Worm (Caenorhabditis elegans) whole organism, L4 larva: ENCODE results near the gene R09A8.1.

Experiments
- F10B5.3 ChIP-seq: sonication (generic microtip); optimal IDR thresholded peaks from 2 replicates; lab custom pipeline; 2016; ENCODE audit warnings: mild to moderate bottlenecking, missing genetic modification characterization, missing compliant biosample characterization
- F26F4.8 ChIP-seq: fragments of 200-800 bp; sonication (Bioruptor generic); conservative IDR thresholded peaks from 2 replicates; pipeline ENCODE4 v1.3.6; 2022; ENCODE audit warnings: missing genetic modification characterization, missing compliant biosample characterization
- F49E8.2 ChIP-seq: sonication (generic microtip); optimal IDR thresholded peaks from 2 replicates; lab custom pipeline; 2016; ENCODE audit warnings: missing compliant biosample characterization, mild to moderate bottlenecking, missing genetic modification characterization, borderline replicate concordance
- R02D3.7 ChIP-seq: fragments of 150-350 bp; sonication (generic microtip); optimal IDR thresholded peaks from 3 replicates; lab custom pipeline; 2014; ENCODE audit warnings: missing biosample characterization, missing genetic modification characterization
- T20F7.1 ChIP-seq: fragments of 200-800 bp; sonication (Bioruptor generic); optimal IDR thresholded peaks from 2 replicates; lab custom pipeline; 2018; ENCODE audit warnings: mild to moderate bottlenecking, missing genetic modification characterization, missing compliant biosample characterization
- Y48G9A.11 ChIP-seq: fragments of 200-800 bp; sonication (Bioruptor generic); IDR thresholded peaks from 2 replicates; pipeline ENCODE4 v1.3.6; 2022; ENCODE audit warnings: missing genetic modification reagents, missing genetic modification characterization, missing compliant biosample characterization
- Y5F2A.4 ChIP-seq: fragments of 200-800 bp; sonication (Bioruptor generic); optimal IDR thresholded peaks from 2 replicates; lab custom pipeline; 2018; ENCODE audit warnings: mild to moderate bottlenecking, missing genetic modification characterization, missing compliant biosample characterization
- ZK337.2 ChIP-seq: fragments of 200-800 bp; sonication (Bioruptor generic); IDR thresholded peaks from 2 replicates; pipeline ENCODE4 v1.3.6; 2022; ENCODE audit warnings: missing genetic modification reagents, missing genetic modification characterization, missing compliant biosample characterization
- aha-1 ChIP-seq: fragments of 150-350 bp; peaks from one replicate; lab custom pipeline; 2014; ENCODE audit warnings: missing biosample characterization, missing genetic modification characterization
- aly-2 ChIP-seq: sonication (generic microtip); optimal IDR thresholded peaks from 2 replicates; lab custom pipeline; 2018; ENCODE audit warnings: missing biosample characterization, missing genetic modification characterization
- ama-1 ChIP-seq: fragments of 150-350 bp; optimal IDR thresholded peaks from 2 replicates; lab custom pipeline; 2014; ENCODE audit warnings: inconsistent platforms, mixed read lengths
- arid-1 ChIP-seq: fragments of 200-800 bp; sonication (Bioruptor generic); conservative IDR thresholded peaks from 2 replicates; pipeline ENCODE4 v1.3.6; 2022; ENCODE audit warnings: missing genetic modification reagents, missing genetic modification characterization, missing compliant biosample characterization
- ceh-20 ChIP-seq: fragments of 200-800 bp; sonication (Bioruptor generic); IDR thresholded peaks from 2 replicates; pipeline ENCODE4 v1.3.6; 2022; ENCODE audit warnings: missing genetic modification reagents, missing genetic modification characterization, missing compliant biosample characterization
- ceh-28 ChIP-seq: fragments of 150-350 bp; optimal IDR thresholded peaks from 2 replicates; lab custom pipeline; 2014; ENCODE audit warnings: missing biosample characterization, missing genetic modification reagents, missing genetic modification characterization
- ceh-44 ChIP-seq: fragments of 200-800 bp; sonication (Bioruptor generic); IDR thresholded peaks from 2 replicates; pipeline ENCODE4 v1.3.6; 2022; ENCODE audit warnings: missing genetic modification reagents, missing genetic modification characterization, missing compliant biosample characterization
- ceh-82 ChIP-seq: sonication (generic microtip); optimal IDR thresholded peaks from 2 replicates; lab custom pipeline; 2017; ENCODE audit warnings: missing biosample characterization, missing genetic modification characterization
- cey-2 ChIP-seq: sonication (generic microtip); optimal IDR thresholded peaks from 3 replicates; lab custom pipeline; 2017; ENCODE audit warnings: missing genetic modification characterization, mild to moderate bottlenecking, missing compliant biosample characterization, antibody characterized with exemption, borderline replicate concordance; ENCODE audit not compliant: insufficient read depth
- ctbp-1 ChIP-seq: fragments of 200-800 bp; sonication (Bioruptor generic); IDR thresholded peaks from 2 replicates; pipeline ENCODE4 v1.3.6; 2022; ENCODE audit warnings: missing genetic modification reagents, missing genetic modification characterization, missing compliant biosample characterization
- daf-12 ChIP-seq: fragments of 150-350 bp; optimal IDR thresholded peaks from 2 replicates; lab custom pipeline; 2014; ENCODE audit warnings: missing biosample characterization, missing genetic modification reagents, missing genetic modification characterization
- daf-16 ChIP-seq, 3 experiments: sonication (generic microtip); optimal IDR thresholded peaks; 2 replicates each; lab custom pipeline; 2016 to 2017; ENCODE audit warnings: missing genetic modification characterization in 3 of 3, missing genetic modification reagents in 3 of 3, mild to moderate bottlenecking in 2 of 3, missing compliant biosample characterization in 2 of 3, missing biosample characterization in 1 of 3, moderate library complexity in 1 of 3
- daf-19 ChIP-seq: fragments of 200-800 bp; sonication (Bioruptor generic); conservative IDR thresholded peaks from 2 replicates; pipeline ENCODE4 v1.3.6; 2022; ENCODE audit warnings: missing genetic modification characterization, missing compliant biosample characterization
- dmd-6 ChIP-seq: fragments of 200-800 bp; sonication (Bioruptor generic); IDR thresholded peaks from 2 replicates; pipeline ENCODE4 v1.3.6; 2022; ENCODE audit warnings: missing genetic modification reagents, missing genetic modification characterization, missing compliant biosample characterization
- dpl-1 ChIP-seq: fragments of 150-350 bp; optimal IDR thresholded peaks from 2 replicates; lab custom pipeline; 2014; ENCODE audit warnings: missing biosample characterization, missing genetic modification reagents, missing genetic modification characterization
- dve-1 ChIP-seq: sonication (generic microtip); optimal IDR thresholded peaks from 2 replicates; lab custom pipeline; 2017; ENCODE audit warnings: antibody characterized with exemption, mild to moderate bottlenecking, missing genetic modification characterization, missing compliant biosample characterization; ENCODE audit not compliant: insufficient read depth
- fkh-10 ChIP-seq: fragments of 150-350 bp; optimal IDR thresholded peaks from 2 replicates; lab custom pipeline; 2014; ENCODE audit warnings: missing biosample characterization, missing genetic modification reagents, missing genetic modification characterization
- hlh-11 ChIP-seq: fragments of 200-800 bp; sonication (Bioruptor generic); optimal IDR thresholded peaks from 2 replicates; lab custom pipeline; 2018; ENCODE audit warnings: mild to moderate bottlenecking, missing genetic modification characterization, missing compliant biosample characterization
- jun-1 ChIP-seq: fragments of 150-350 bp; optimal IDR thresholded peaks from 2 replicates; lab custom pipeline; 2014; ENCODE audit warnings: missing biosample characterization, missing genetic modification reagents, missing genetic modification characterization
- lim-7 ChIP-seq: fragments of 200-800 bp; sonication (Bioruptor generic); IDR thresholded peaks from 2 replicates; pipeline ENCODE4 v1.3.6; 2022; ENCODE audit warnings: missing genetic modification characterization, missing compliant biosample characterization
- lin-29 ChIP-seq: fragments of 200-800 bp; sonication (Bioruptor generic); IDR thresholded peaks from 2 replicates; pipeline ENCODE4 v1.3.6; 2022; ENCODE audit warnings: missing genetic modification reagents, missing genetic modification characterization, missing compliant biosample characterization
- lin-39 ChIP-seq: fragments of 150-350 bp; optimal IDR thresholded peaks from 2 replicates; lab custom pipeline; 2014; ENCODE audit warnings: missing biosample characterization, missing genetic modification reagents, missing genetic modification characterization
- lsy-2 ChIP-seq, 2 experiments: fragments of 150-350 bp in 1 of 2; sonication (generic microtip) in 1 of 2; optimal IDR thresholded peaks; 2 replicates each; lab custom pipeline; 2014 to 2017; ENCODE audit warnings: missing biosample characterization in 2 of 2, missing genetic modification characterization in 2 of 2
- mxl-2 ChIP-seq: fragments of 200-800 bp; sonication (Bioruptor generic); conservative IDR thresholded peaks from 2 replicates; pipeline ENCODE4 v1.3.6; 2022; ENCODE audit warnings: missing genetic modification reagents, missing genetic modification characterization, missing compliant biosample characterization
- nhr-10 ChIP-seq: fragments of 150-350 bp; optimal IDR thresholded peaks from 2 replicates; lab custom pipeline; 2014; ENCODE audit warnings: missing biosample characterization, missing genetic modification characterization
- nhr-102 ChIP-seq: sonication (generic microtip); optimal IDR thresholded peaks from 2 replicates; lab custom pipeline; 2016; ENCODE audit warnings: mild to moderate bottlenecking, missing genetic modification characterization, moderate library complexity, missing compliant biosample characterization
- nhr-111 ChIP-seq: fragments of 200-800 bp; sonication (Bioruptor generic); optimal IDR thresholded peaks from 2 replicates; lab custom pipeline; 2018; ENCODE audit warnings: mild to moderate bottlenecking, missing genetic modification characterization, missing compliant biosample characterization
- nhr-25 ChIP-seq: sonication (generic microtip); optimal IDR thresholded peaks from 2 replicates; lab custom pipeline; 2017; ENCODE audit warnings: missing genetic modification characterization, mild to moderate bottlenecking, missing compliant biosample characterization, antibody characterized with exemption, moderate library complexity, borderline replicate concordance; ENCODE audit not compliant: insufficient read depth
- nhr-42 ChIP-seq: fragments of 200-800 bp; sonication (Bioruptor generic); IDR thresholded peaks from 2 replicates; pipeline ENCODE4 v1.3.6; 2022; ENCODE audit warnings: missing genetic modification characterization, missing compliant biosample characterization
- nhr-48 ChIP-seq: sonication (generic microtip); optimal IDR thresholded peaks from 2 replicates; lab custom pipeline; 2016; ENCODE audit warnings: mild to moderate bottlenecking, missing genetic modification characterization, missing compliant biosample characterization
- nhr-76 ChIP-seq: fragments of 150-350 bp; optimal IDR thresholded peaks from 2 replicates; lab custom pipeline; 2014; ENCODE audit warnings: missing biosample characterization, missing genetic modification characterization
- nhr-77 ChIP-seq: fragments of 150-350 bp; optimal IDR thresholded peaks from 2 replicates; lab custom pipeline; 2014; ENCODE audit warnings: missing biosample characterization, missing genetic modification characterization
- pqm-1 ChIP-seq: sonication (generic microtip); optimal IDR thresholded peaks from 2 replicates; lab custom pipeline; 2017; ENCODE audit warnings: missing biosample characterization, missing genetic modification characterization
- rbr-2 ChIP-seq: sonication (generic microtip); optimal IDR thresholded peaks from 2 replicates; lab custom pipeline; 2016; ENCODE audit warnings: missing genotype, missing genetic modification characterization, missing compliant biosample characterization
- set-16 ChIP-seq: fragments of 200-800 bp; sonication (Bioruptor generic); IDR thresholded peaks from 2 replicates; pipeline ENCODE4 v1.3.6; 2022; ENCODE audit warnings: missing genetic modification reagents, missing genetic modification characterization, missing compliant biosample characterization
- skn-1 ChIP-seq: fragments of 150-350 bp; optimal IDR thresholded peaks from 2 replicates; lab custom pipeline; 2014; ENCODE audit warnings: missing biosample characterization, missing genetic modification characterization
- tra-1 ChIP-seq: fragments of 200-800 bp; sonication (Bioruptor generic); IDR thresholded peaks from 2 replicates; pipeline ENCODE4 v1.3.6; 2022; ENCODE audit warnings: missing genetic modification reagents, missing genetic modification characterization, missing compliant biosample characterization
- unc-39 ChIP-seq: sonication (generic microtip); optimal IDR thresholded peaks from 2 replicates; lab custom pipeline; 2017; ENCODE audit warnings: missing biosample characterization, missing genetic modification characterization
- zag-1 ChIP-seq: fragments of 150-350 bp; optimal IDR thresholded peaks from 2 replicates; lab custom pipeline; 2014; ENCODE audit warnings: missing biosample characterization, missing genetic modification characterization
- zfp-3 ChIP-seq: fragments of 200-800 bp; sonication (Bioruptor generic); conservative IDR thresholded peaks from 2 replicates; pipeline ENCODE4 v1.3.6; 2022; ENCODE audit warnings: missing genetic modification reagents, missing genetic modification characterization, missing compliant biosample characterization
- zip-11 ChIP-seq: fragments of 200-800 bp; sonication (Bioruptor generic); IDR thresholded peaks from 2 replicates; pipeline ENCODE4 v1.3.6; 2022; ENCODE audit warnings: missing genetic modification characterization, missing compliant biosample characterization
- ztf-11 ChIP-seq: fragments of 150-350 bp; optimal IDR thresholded peaks from 2 replicates; lab custom pipeline; 2014; ENCODE audit warnings: missing biosample characterization, missing genetic modification characterization
- ztf-7 ChIP-seq: fragments of 150-350 bp; optimal IDR thresholded peaks from 2 replicates; lab custom pipeline; 2014; ENCODE audit warnings: missing biosample characterization, missing genetic modification characterization

Gene R09A8.1

DNA sequence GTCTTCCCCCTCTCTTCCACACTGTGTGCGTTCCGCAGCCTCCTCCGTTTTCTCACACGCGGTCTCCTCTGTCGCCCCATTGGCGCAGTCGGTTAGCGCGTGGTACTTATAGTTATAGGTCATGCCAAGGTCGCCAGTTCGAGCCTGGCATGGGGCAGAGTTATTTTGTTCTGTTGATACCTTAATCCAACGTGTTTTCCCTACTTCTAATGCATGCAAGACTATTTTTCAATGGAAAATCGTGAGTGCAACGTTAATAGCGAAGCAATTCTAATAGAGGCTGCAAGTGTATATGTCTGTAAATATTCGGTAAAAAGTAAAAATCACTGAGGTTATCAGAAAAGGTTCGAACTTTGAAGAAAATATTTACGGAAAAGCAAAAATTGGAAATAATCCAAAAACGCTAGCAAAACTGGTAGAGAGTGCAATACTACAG is 47.6 kb downstream of the R09A8.1 start (continued):
- peak; percentile 29 for TF ChIP-seq T20F7.1 (GFP tag; lab: Kevin White, UChicago)
- TF ChIP-seq lsy-2 (tag; optimal IDR thresholded peaks at IDR 0.05; lab: Kevin White, UChicago) = peak in 1 of 2 experiments; percentile 63
- TF ChIP-seq tra-1 (GFP tag; lab: Robert Waterston, UW) = peak; percentile 72
- TF ChIP-seq zfp-3 (GFP tag; lab: Robert Waterston, UW) = peak; percentile 68; the same call in 1 of the 2 replicates
- TF ChIP-seq cey-2 (tag; lab: Kevin White, UChicago) = peak; percentile 27
- peak; percentile 57; the same call in 1 of the 2 replicates for TF ChIP-seq zip-11 (GFP tag; lab: Robert Waterston, UW)
- TF ChIP-seq ceh-20 (GFP tag; lab: Robert Waterston, UW) = peak; percentile 73
- TF ChIP-seq ceh-44 = peak; percentile 83; the same call in 1 of the 2 replicates
- peak; percentile 38; the same call in 1 of the 2 replicates for TF ChIP-seq set-16 (GFP tag; lab: Robert Waterston, UW)
- TF ChIP-seq arid-1 (GFP tag; lab: Robert Waterston, UW) = peak; percentile 71; the same call in 1 of the 2 replicates
- TF ChIP-seq nhr-76 (tag; lab: Kevin White, UChicago) = no peak
- no peak for TF ChIP-seq R02D3.7 (tag; lab: Kevin White, UChicago)
- TF ChIP-seq jun-1 = no peak
- no peak for TF ChIP-seq dpl-1 (GFP tag; lab: Kevin White, UChicago)
- TF ChIP-seq dve-1 (tag; lab: Kevin White, UChicago) = peak; percentile 63
- no peak for TF ChIP-seq fkh-10 (GFP tag; lab: Kevin White, UChicago)
- peak; percentile 74 for TF ChIP-seq F49E8.2 (tag; lab: Kevin White, UChicago)
- TF ChIP-seq nhr-48 (tag; lab: Kevin White, UChicago) = peak; percentile 81
- no peak for TF ChIP-seq mxl-2 (GFP tag; lab: Robert Waterston, UW)
- peak; percentile 38; the same call in 1 of the 2 replicates for TF ChIP-seq ZK337.2 (GFP tag; lab: Robert Waterston, UW)
- TF ChIP-seq daf-16 (GFP tag; optimal IDR thresholded peaks at IDR 0.05; lab: Kevin White, UChicago) = peak; percentile 66 to 88
- peak; percentile 78 for TF ChIP-seq daf-16 (tag; optimal IDR thresholded peaks at IDR 0.05; lab: Kevin White, UChicago)
- peak; percentile 50; the same call in 1 of the 2 replicates for TF ChIP-seq lin-29 (GFP tag; lab: Robert Waterston, UW)
- no peak for TF ChIP-seq nhr-25 (tag; lab: Kevin White, UChicago)
- TF ChIP-seq aha-1 (tag; lab: Kevin White, UChicago) = no peak
- TF ChIP-seq skn-1 (tag; lab: Kevin White, UChicago) = no peak
- no peak for TF ChIP-seq ceh-82 (tag; lab: Kevin White, UChicago)
- no peak for TF ChIP-seq lin-39 (tag; lab: Kevin White, UChicago)
- TF ChIP-seq nhr-10 (tag; lab: Kevin White, UChicago) = no peak
- TF ChIP-seq unc-39 = no peak
- TF ChIP-seq zag-1 (tag; lab: Kevin White, UChicago) = no peak
- TF ChIP-seq nhr-111 = peak; percentile 47
- TF ChIP-seq ztf-7 = peak; percentile 43
- TF ChIP-seq Y5F2A.4 (GFP tag; lab: Kevin White, UChicago) = peak; percentile 40
- no peak for TF ChIP-seq ztf-11 (tag; lab: Kevin White, UChicago)
- no peak for TF ChIP-seq ama-1 (lab: Kevin White, UChicago)
- TF ChIP-seq F10B5.3 (tag; lab: Kevin White, UChicago) = peak; percentile 78
- peak; percentile 81 for TF ChIP-seq lim-7 (GFP tag; lab: Robert Waterston, UW)
- no peak for TF ChIP-seq aly-2 (tag; lab: Kevin White, UChicago)
- peak; percentile 72 for TF ChIP-seq nhr-42 (GFP tag; lab: Robert Waterston, UW)
- TF ChIP-seq ctbp-1 (GFP tag; lab: Robert Waterston, UW) = peak; percentile 83
- TF ChIP-seq pqm-1 (tag; lab: Kevin White, UChicago) = no peak
- peak; percentile 57 for TF ChIP-seq dmd-6
- peak; percentile 61 for TF ChIP-seq daf-19 (GFP tag; lab: Robert Waterston, UW)
- peak; percentile 53; the same call in 1 of the 2 replicates for TF ChIP-seq Y48G9A.11
- peak; percentile 70 for TF ChIP-seq F26F4.8 (GFP tag; lab: Robert Waterston, UW)
- TF ChIP-seq daf-12 (tag; lab: Kevin White, UChicago) = no peak
- peak; percentile 73 for TF ChIP-seq hlh-11 (tag; lab: Kevin White, UChicago)
- TF ChIP-seq rbr-2 (tag; lab: Kevin White, UChicago) = peak; percentile 84
- no peak for TF ChIP-seq nhr-77 (tag; lab: Kevin White, UChicago)
- peak; percentile 82 for TF ChIP-seq nhr-102
- no peak for TF ChIP-seq ceh-28
